Fruit fly (Drosophila melanogaster): Measurements from ENCODE around the gene CG12256.

dm6 chr3R:12211552-12211951 is 14.6 kb downstream of the CG12256 start:
- TF ChIP-seq CTCF (optimal IDR thresholded peaks at IDR 0.05) (no peak), CG8478 (optimal IDR thresholded peaks at IDR 0.05) (no peak)
